Fruit fly (Drosophila melanogaster): ENCODE measurements around the gene TSG101.
A peak's percentile ranks its signal among the peaks of the same experiment; 100 is the strongest.

Gene TSG101

dm6 chr3L:16844920-16845573 is 3.0 kb downstream of the TSG101 start, which contains the start of the genes kud and Zcchc7 (continued):
- TF ChIP-seq schlank (tag; optimal IDR thresholded peaks at IDR 0.05) (no peak), wor (GFP tag; IDR thresholded peaks at IDR 0.05) (no peak), CG8924 (tag; optimal IDR thresholded peaks at IDR 0.05) (peak; percentile 69), CG33213 (GFP tag; optimal IDR thresholded peaks at IDR 0.05) (peak; percentile 9), Fer3 (tag; optimal IDR thresholded peaks at IDR 0.05) (peak; percentile 62), Deaf1 (tag; optimal IDR thresholded peaks at IDR 0.05) (no peak), emc (GFP tag; optimal IDR thresholded peaks at IDR 0.05) (no peak), scrt (GFP tag; optimal IDR thresholded peaks at IDR 0.05) (no peak), dmrt99B (tag; optimal IDR thresholded peaks at IDR 0.05) (no peak), Optix (GFP tag; IDR thresholded peaks at IDR 0.05) (no peak), Hr3 (GFP tag; optimal IDR thresholded peaks at IDR 0.05) (peak; percentile 54), wdn (GFP tag; IDR thresholded peaks at IDR 0.05) (no peak), CG30403 (GFP tag; optimal IDR thresholded peaks at IDR 0.05) (peak; percentile 77), CG42726 (GFP tag; IDR thresholded peaks at IDR 0.05; ENCODE audit: partially characterized antibody) (no peak), CG14014 (GFP tag; IDR thresholded peaks at IDR 0.05) (no peak), zf30C (GFP tag; optimal IDR thresholded peaks at IDR 0.05) (peak; percentile 17), sna (GFP tag; IDR thresholded peaks at IDR 0.05; ENCODE audit: partially characterized antibody) (peak; percentile 18; the same call in 1 of the 2 replicates), unc-4 (GFP tag; IDR thresholded peaks at IDR 0.05; ENCODE audit: partially characterized antibody) (no peak), CG10654 (GFP tag; optimal IDR thresholded peaks at IDR 0.05) (peak; percentile 42), CG16813 (GFP tag; IDR thresholded peaks at IDR 0.05; ENCODE audit: partially characterized antibody) (peak; percentile 51; the same call in 2 of the 3 replicates), ERR (GFP tag; optimal IDR thresholded peaks at IDR 0.05) (peak; percentile 32), CG7556 (GFP tag; optimal IDR thresholded peaks at IDR 0.05) (peak; percentile 71), psq (GFP tag; optimal IDR thresholded peaks at IDR 0.05) (peak; percentile 3), CG4707 (GFP tag; optimal IDR thresholded peaks at IDR 0.05) (no peak), toy (GFP tag; IDR thresholded peaks at IDR 0.05) (no peak), D (optimal IDR thresholded peaks at IDR 0.05) (no peak), D (GFP tag; optimal IDR thresholded peaks at IDR 0.05) (no peak), Hr78 (GFP tag; optimal IDR thresholded peaks at IDR 0.05) (no peak), CG11723 (GFP tag; optimal IDR thresholded peaks at IDR 0.05) (peak; percentile 53), amos (GFP tag; IDR thresholded peaks at IDR 0.05; ENCODE audit: partially characterized antibody) (peak; percentile 24; the same call in 1 of the 2 replicates), pb (GFP tag; optimal IDR thresholded peaks at IDR 0.05) (no peak), CG11695 (GFP tag; IDR thresholded peaks at IDR 0.05) (no peak), Rx (GFP tag; IDR thresholded peaks at IDR 0.05) (no peak), MBD-R2 (GFP tag; IDR thresholded peaks at IDR 0.05) (peak; percentile 39; the same call in 1 of the 2 replicates), ac (GFP tag; optimal IDR thresholded peaks at IDR 0.05) (no peak), tll (GFP tag; optimal IDR thresholded peaks at IDR 0.05) (no peak), CG10431 (GFP tag; optimal IDR thresholded peaks at IDR 0.05) (no peak), Atf3 (GFP tag; optimal IDR thresholded peaks at IDR 0.05) (no peak), CG7928 (GFP tag; optimal IDR thresholded peaks at IDR 0.05) (peak; percentile 22), Atf-2 (GFP tag; optimal IDR thresholded peaks at IDR 0.05) (peak; percentile 50), CG12155 (GFP tag; optimal IDR thresholded peaks at IDR 0.05) (peak; percentile 73), HLH54F (GFP tag; optimal IDR thresholded peaks at IDR 0.05) (peak; percentile 64), CG9437 (GFP tag; optimal IDR thresholded peaks at IDR 0.05) (peak; percentile 57), CG9727 (GFP tag; optimal IDR thresholded peaks at IDR 0.05) (peak; percentile 77), nerfin-1 (tag; optimal IDR thresholded peaks at IDR 0.05) (peak; percentile 56), hth (optimal IDR thresholded peaks at IDR 0.05) (no peak), H15 (GFP tag; IDR thresholded peaks at IDR 0.05) (no peak), Dref (GFP tag; IDR thresholded peaks at IDR 0.05) (peak; percentile 71), CG2202 (tag; optimal IDR thresholded peaks at IDR 0.05) (no peak), az2 (GFP tag; optimal IDR thresholded peaks at IDR 0.05) (peak; percentile 60)
